Worm (Caenorhabditis elegans) whole organism, L4/young adult: Measurements from ENCODE around the gene R105.5.

Experiments
- W03F9.2 ChIP-seq: fragments of 150-350 bp; optimal IDR thresholded peaks from 2 replicates; lab custom pipeline; 2014; ENCODE audit warnings: missing biosample characterization, missing genetic modification characterization
- him-1 ChIP-seq: sonication (generic microtip); optimal IDR thresholded peaks from 2 replicates; lab custom pipeline; 2016; ENCODE audit warnings: missing genotype, missing genetic modification reagents, missing genetic modification characterization, missing compliant biosample characterization

DNA sequence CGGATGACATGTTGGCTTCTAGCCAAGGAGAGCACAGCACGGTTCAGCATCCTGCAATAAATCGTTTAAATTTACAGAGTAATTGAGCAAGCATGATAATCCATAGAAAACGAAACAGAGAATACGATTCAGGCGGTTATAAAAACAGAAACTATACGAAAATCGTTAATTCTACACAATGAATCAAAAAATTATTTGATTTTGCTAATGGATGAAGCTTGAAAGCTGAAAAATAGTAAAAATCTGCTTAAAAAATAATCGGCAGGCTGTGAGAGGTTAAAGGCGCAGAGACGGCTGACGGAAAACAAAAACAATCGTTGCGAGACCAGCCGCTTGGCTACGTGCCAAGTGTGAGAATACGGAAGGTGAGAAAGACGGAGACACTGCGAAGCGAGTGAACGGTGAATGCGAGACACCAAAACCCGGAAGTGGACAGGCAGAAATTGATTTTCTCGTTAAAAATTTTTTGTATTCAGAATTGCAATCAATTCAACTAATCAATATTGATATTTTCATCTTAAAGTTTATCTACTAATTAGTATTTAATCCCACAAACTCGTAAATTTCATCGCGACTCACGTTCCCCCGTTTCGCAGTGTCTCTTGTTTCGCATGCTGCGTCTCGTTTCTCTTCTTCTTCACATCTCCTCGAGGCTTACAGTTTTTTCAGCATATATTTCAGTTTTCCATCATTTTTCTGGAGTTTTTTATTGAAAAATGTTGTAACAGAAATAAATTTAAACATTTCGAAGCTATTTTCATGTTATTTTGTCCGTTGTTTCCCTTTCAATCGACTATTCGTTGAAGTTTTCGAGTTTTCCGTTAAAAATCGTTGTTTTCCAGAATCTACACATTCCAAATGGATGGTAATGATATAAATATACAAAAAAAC, 24.3 kb downstream of the R105.5 start, which contains the start of the genes F29B9.11 and jmjd-1.2:
- TF ChIP-seq him-1 (tag; lab: Kevin White, UChicago) (peak; percentile 39), W03F9.2 (tag; lab: Kevin White, UChicago) (peak; percentile 93)
